Fruit fly (Drosophila melanogaster): ENCODE measurements around the gene wg.

DNA sequence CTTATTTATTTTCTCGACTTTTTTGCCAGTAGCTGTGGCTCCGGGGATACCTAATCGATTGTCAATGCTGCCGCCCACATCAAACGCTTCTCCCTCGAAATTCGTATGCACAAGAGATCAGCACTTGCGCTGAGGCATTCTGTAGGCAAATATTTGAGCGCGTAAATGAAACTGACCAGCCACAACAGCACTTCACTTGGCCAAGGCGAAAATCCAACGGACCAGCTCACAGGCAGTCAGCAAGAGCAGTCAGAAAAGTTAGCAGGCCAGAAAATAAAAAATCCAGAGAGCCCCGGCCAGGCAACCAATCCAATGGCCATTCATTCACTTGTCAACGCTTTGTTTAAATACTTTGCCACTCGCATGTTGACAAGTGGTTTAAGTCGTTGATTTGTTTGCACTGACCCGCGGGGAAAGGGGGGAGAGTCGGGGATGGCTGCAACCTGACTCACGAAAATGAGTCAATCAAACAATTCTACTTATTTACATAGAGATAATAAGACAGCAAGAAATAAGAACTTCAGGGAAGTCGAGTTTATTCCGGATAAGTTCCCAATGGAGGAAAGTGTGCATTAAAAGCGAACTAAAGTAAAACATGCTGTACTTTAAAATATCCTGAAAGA lies 32.5 kb downstream of the wg start:
- TF ChIP-seq psq (GFP tag; optimal IDR thresholded peaks at IDR 0.05) (no peak), dsf (GFP tag; optimal IDR thresholded peaks at IDR 0.05; ENCODE audit: borderline replicate concordance) (no peak), sage (GFP tag; optimal IDR thresholded peaks at IDR 0.05) (no peak), pan (optimal IDR thresholded peaks at IDR 0.05) (no peak), CG32264 (GFP tag; optimal IDR thresholded peaks at IDR 0.05) (no peak), brk (GFP tag; optimal IDR thresholded peaks at IDR 0.05) (no peak), ey (GFP tag; optimal IDR thresholded peaks at IDR 0.05) (no peak), br (GFP tag; optimal IDR thresholded peaks at IDR 0.05) (no peak), Dfd (GFP tag; optimal IDR thresholded peaks at IDR 0.05) (no peak), Hr78 (GFP tag; optimal IDR thresholded peaks at IDR 0.05) (no peak)

Data from whole organism, wandering third instar larva.